Worm (Caenorhabditis elegans) whole organism, young adult: ENCODE measurements around the gene F33H12.7.
A peak's percentile ranks its signal among the peaks of the same experiment; 100 is the strongest.
"Not testable (repeated sequence)": the region's sequence is repeated elsewhere in the genome, so short reads cannot be mapped to it uniquely, and the experiment has no call there.

Experiments
- B0019.2 ChIP-seq: fragments of 200-800 bp; sonication (Bioruptor generic); conservative IDR thresholded peaks from 2 replicates; pipeline ENCODE4 v1.3.6; 2022; ENCODE audit warnings: missing genetic modification reagents, missing genetic modification characterization, missing compliant biosample characterization
- B0035.1 ChIP-seq: sonication (generic microtip); optimal IDR thresholded peaks from 2 replicates; lab custom pipeline; 2016; ENCODE audit warnings: missing genetic modification characterization, mild to moderate bottlenecking, missing compliant biosample characterization, missing genotype, missing genetic modification reagents
- C06A6.2 ChIP-seq: fragments of 200-800 bp; sonication (Bioruptor generic); conservative IDR thresholded peaks from 2 replicates; pipeline ENCODE4 v1.3.6; 2022; ENCODE audit warnings: missing genetic modification characterization, missing compliant biosample characterization
- F57C9.4 ChIP-seq: sonication (generic microtip); optimal IDR thresholded peaks from 2 replicates; lab custom pipeline; 2017; ENCODE audit warnings: mild to moderate bottlenecking, missing genetic modification characterization, missing compliant biosample characterization
- T07F8.4 ChIP-seq: sonication (generic microtip); optimal IDR thresholded peaks from 2 replicates; lab custom pipeline; 2016; ENCODE audit warnings: mild to moderate bottlenecking, missing genetic modification characterization, moderate library complexity, missing compliant biosample characterization
- attf-6 ChIP-seq: fragments of 200-800 bp; sonication (Bioruptor generic); IDR thresholded peaks from 2 replicates; pipeline ENCODE4 v1.3.6; 2022; ENCODE audit warnings: missing genetic modification reagents, missing genetic modification characterization, missing compliant biosample characterization
- ceh-100 ChIP-seq: fragments of 200-800 bp; sonication (Bioruptor generic); IDR thresholded peaks from 2 replicates; pipeline ENCODE4 v1.3.6; 2022; ENCODE audit warnings: missing genetic modification reagents, missing genetic modification characterization, missing compliant biosample characterization
- chd-7 ChIP-seq: sonication (generic microtip); optimal IDR thresholded peaks from 2 replicates; lab custom pipeline; 2016; ENCODE audit warnings: mild to moderate bottlenecking, missing genetic modification characterization, moderate library complexity, missing compliant biosample characterization
- dox-1 ChIP-seq: fragments of 200-800 bp; sonication (Bioruptor generic); IDR thresholded peaks from 2 replicates; pipeline ENCODE4 v1.3.6; 2022; ENCODE audit warnings: missing genetic modification reagents, missing genetic modification characterization, missing compliant biosample characterization
- egl-18 ChIP-seq: fragments of 200-800 bp; sonication (Bioruptor generic); IDR thresholded peaks from 2 replicates; pipeline ENCODE4 v1.3.6; 2022; ENCODE audit warnings: missing genetic modification reagents, missing genetic modification characterization, missing compliant biosample characterization
- egrh-3 ChIP-seq: fragments of 200-800 bp; sonication (Bioruptor generic); IDR thresholded peaks from 2 replicates; pipeline ENCODE4 v1.3.6; 2022; ENCODE audit warnings: missing genetic modification reagents, missing genetic modification characterization, missing compliant biosample characterization
- ekl-4 ChIP-seq: fragments of 200-800 bp; sonication (Bioruptor generic); IDR thresholded peaks from 2 replicates; pipeline ENCODE4 v1.3.6; 2022; ENCODE audit warnings: missing genetic modification reagents, missing genetic modification characterization, missing compliant biosample characterization
- fkh-3 ChIP-seq: sonication (generic microtip); optimal IDR thresholded peaks from 2 replicates; lab custom pipeline; 2016; ENCODE audit warnings: mild to moderate bottlenecking, missing genetic modification characterization, missing compliant biosample characterization
- hmg-20 ChIP-seq: fragments of 200-800 bp; sonication (Bioruptor generic); IDR thresholded peaks from 2 replicates; pipeline ENCODE4 v1.3.6; 2022; ENCODE audit warnings: missing genetic modification reagents, missing genetic modification characterization, missing compliant biosample characterization
- hsf-1 ChIP-seq: fragments of 200-800 bp; sonication (Bioruptor generic); IDR thresholded peaks from 2 replicates; pipeline ENCODE4 v1.3.6; 2022; ENCODE audit warnings: missing genetic modification reagents, missing genetic modification characterization, missing compliant biosample characterization
- lag-1 ChIP-seq: fragments of 200-800 bp; sonication (Bioruptor generic); IDR thresholded peaks from 2 replicates; pipeline ENCODE4 v1.3.6; 2022; ENCODE audit warnings: missing genetic modification reagents, missing genetic modification characterization, missing compliant biosample characterization
- lin-26 ChIP-seq: fragments of 200-800 bp; sonication (Bioruptor generic); IDR thresholded peaks from 2 replicates; pipeline ENCODE4 v1.3.6; 2022; ENCODE audit warnings: missing genetic modification reagents, missing genetic modification characterization, missing compliant biosample characterization
- madf-6 ChIP-seq: fragments of 200-800 bp; sonication (Bioruptor generic); IDR thresholded peaks from 2 replicates; pipeline ENCODE4 v1.3.6; 2022; ENCODE audit warnings: missing genetic modification reagents, missing genetic modification characterization, missing compliant biosample characterization
- mcd-1 ChIP-seq: fragments of 200-800 bp; sonication (Bioruptor generic); IDR thresholded peaks from 2 replicates; pipeline ENCODE4 v1.3.6; 2022; ENCODE audit warnings: missing genetic modification reagents, missing genetic modification characterization, missing compliant biosample characterization
- nfyb-1 ChIP-seq: fragments of 200-800 bp; sonication (Bioruptor generic); IDR thresholded peaks from 2 replicates; pipeline ENCODE4 v1.3.6; 2022; ENCODE audit warnings: missing genetic modification reagents, missing genetic modification characterization, missing compliant biosample characterization
- nhr-120 ChIP-seq: fragments of 200-800 bp; sonication (Bioruptor generic); IDR thresholded peaks from 2 replicates; pipeline ENCODE4 v1.3.6; 2022; ENCODE audit warnings: missing genetic modification characterization, missing compliant biosample characterization
- rcor-1 ChIP-seq: fragments of 200-800 bp; sonication (Bioruptor generic); IDR thresholded peaks from 2 replicates; pipeline ENCODE4 v1.3.6; 2022; ENCODE audit warnings: missing genetic modification reagents, missing genetic modification characterization, missing compliant biosample characterization
- rpc-1 ChIP-seq, 2 experiments: fragments of 150-350 bp in 1 of 2; sonication (generic microtip) in 1 of 2; optimal IDR thresholded peaks; 2 replicates each; lab custom pipeline; 2014 to 2018; ENCODE audit warnings: missing biosample characterization in 1 of 2, missing genetic modification characterization in 1 of 2, missing genetic modification reagents in 1 of 2, missing genotype in 1 of 2
- sea-2 ChIP-seq: fragments of 200-800 bp; sonication (Bioruptor generic); IDR thresholded peaks from 2 replicates; pipeline ENCODE4 v1.3.6; 2022; ENCODE audit warnings: missing genetic modification characterization, missing compliant biosample characterization
- tbx-9 ChIP-seq: sonication (generic microtip); optimal IDR thresholded peaks from 2 replicates; lab custom pipeline; 2016; ENCODE audit warnings: borderline replicate concordance, missing genetic modification characterization, inconsistent platforms, missing compliant biosample characterization
- tlf-1 ChIP-seq: fragments of 200-800 bp; sonication (Bioruptor generic); optimal IDR thresholded peaks from 2 replicates; lab custom pipeline; 2018; ENCODE audit warnings: mild to moderate bottlenecking, missing genetic modification characterization, missing compliant biosample characterization
- zfh-2 ChIP-seq: fragments of 200-800 bp; sonication (Bioruptor generic); conservative IDR thresholded peaks from 2 replicates; pipeline ENCODE4 v1.3.6; 2022; ENCODE audit warnings: missing genetic modification reagents, missing genetic modification characterization, missing compliant biosample characterization
- ztf-25 ChIP-seq: fragments of 200-800 bp; sonication (Bioruptor generic); IDR thresholded peaks from 2 replicates; pipeline ENCODE4 v1.3.6; 2022; ENCODE audit warnings: missing genetic modification reagents, missing genetic modification characterization, missing compliant biosample characterization

The F33H12.7 gene

DNA sequence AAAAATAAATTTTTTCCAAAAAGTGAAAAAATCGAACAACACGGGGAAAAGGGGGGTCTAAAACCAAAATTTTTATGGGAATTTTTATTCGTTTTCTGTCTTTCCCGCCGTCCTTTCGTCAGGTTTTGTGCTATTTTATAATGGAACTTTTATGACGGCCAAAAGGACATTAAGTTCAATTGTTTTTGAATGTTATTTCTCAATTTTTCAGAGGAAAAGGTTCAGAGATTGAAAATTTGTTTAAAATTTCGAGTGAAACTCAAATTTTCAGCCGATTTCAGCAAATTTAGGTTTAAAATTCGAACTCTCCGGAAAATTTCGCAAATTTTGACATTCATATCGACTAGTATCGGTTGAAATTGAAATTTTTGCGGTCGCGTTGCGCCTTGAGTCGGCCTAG lies 22.7 kb downstream of the F33H12.7 start, which contains the start of gene nep-18:
Gene nep-18, minus strand, starts transcription at position 101 of the 400 bp plus-strand sequence.
- no peak for TF ChIP-seq tlf-1 (GFP tag; lab: Kevin White, UChicago)

DNA sequence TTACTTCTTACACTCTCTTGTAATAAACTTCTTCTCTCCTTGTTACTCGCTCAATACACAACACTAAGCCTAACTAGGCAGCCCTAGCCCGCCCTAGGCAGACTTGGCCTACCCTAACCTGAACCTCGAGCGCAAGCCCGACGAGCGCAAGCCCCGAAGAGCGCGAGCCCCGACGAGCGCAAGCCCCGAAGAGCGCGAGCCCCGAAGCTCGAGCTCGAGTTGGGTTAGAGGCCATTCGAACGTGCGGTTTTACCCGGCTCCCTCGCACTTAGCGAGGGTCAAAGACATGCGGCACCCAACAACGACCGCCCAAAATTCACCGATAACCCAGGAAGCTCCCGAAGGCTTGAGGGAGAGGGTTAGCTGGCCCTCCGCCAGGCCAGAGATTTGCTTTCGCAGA lies 30.3 kb downstream of the F33H12.7 start:
- TF ChIP-seq sea-2 (GFP tag; lab: Robert Waterston, UW) (0 out of 2 replicates have a peak, but pooled peaks have one; percentile 60), dox-1 (GFP tag; lab: Robert Waterston, UW) (peak; percentile 34; the same call in 1 of the 2 replicates), zfh-2 (GFP tag; lab: Robert Waterston, UW) (peak; percentile 75; the same call in 1 of the 2 replicates), attf-6 (GFP tag; lab: Robert Waterston, UW) (peak; percentile 78; the same call in 1 of the 2 replicates), ztf-25 (GFP tag; lab: Robert Waterston, UW) (0 out of 2 replicates have a peak, but pooled peaks have one; percentile 42), madf-6 (GFP tag; lab: Robert Waterston, UW) (peak; percentile 43; the same call in 1 of the 2 replicates), egrh-3 (GFP tag; lab: Robert Waterston, UW) (peak; percentile 93; the same call in 1 of the 2 replicates), mcd-1 (GFP tag; lab: Robert Waterston, UW) (peak; percentile 26; the same call in 1 of the 2 replicates), lin-26 (GFP tag; lab: Robert Waterston, UW) (peak; percentile 97)
- TF ChIP-seq, all 124 proteins: peak for 9; not testable (repeated sequence) for 115

DNA sequence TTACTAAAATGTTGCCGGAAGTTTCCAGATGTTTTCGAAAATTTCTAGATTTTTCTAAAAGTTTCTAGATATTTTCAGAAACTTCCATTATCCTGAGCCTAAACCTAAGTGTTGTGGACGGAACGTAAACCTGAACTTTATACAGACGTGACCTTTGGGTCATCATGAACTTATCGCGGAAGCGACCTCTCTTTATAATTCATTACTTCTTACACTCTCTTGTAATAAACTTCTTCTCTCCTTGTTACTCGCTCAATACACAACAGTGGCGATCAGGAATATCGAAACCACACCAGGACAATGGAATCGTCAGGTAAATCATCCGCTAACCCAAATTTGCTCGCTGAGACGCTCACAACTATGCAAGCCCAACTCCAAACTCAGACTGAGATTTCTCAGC lies 33.0 kb downstream of the F33H12.7 start, which contains the start of gene K02F6.1:
Gene K02F6.1, plus strand, starts transcription at position 301 of the 400 bp plus-strand sequence.
- not testable (repeated sequence) for TF ChIP-seq rpc-1 (optimal IDR thresholded peaks at IDR 0.05; lab: Kevin White, UChicago); rpc-1 (tag; optimal IDR thresholded peaks at IDR 0.05; lab: Kevin White, UChicago); tbx-9; rcor-1 (GFP tag; lab: Robert Waterston, UW)

DNA sequence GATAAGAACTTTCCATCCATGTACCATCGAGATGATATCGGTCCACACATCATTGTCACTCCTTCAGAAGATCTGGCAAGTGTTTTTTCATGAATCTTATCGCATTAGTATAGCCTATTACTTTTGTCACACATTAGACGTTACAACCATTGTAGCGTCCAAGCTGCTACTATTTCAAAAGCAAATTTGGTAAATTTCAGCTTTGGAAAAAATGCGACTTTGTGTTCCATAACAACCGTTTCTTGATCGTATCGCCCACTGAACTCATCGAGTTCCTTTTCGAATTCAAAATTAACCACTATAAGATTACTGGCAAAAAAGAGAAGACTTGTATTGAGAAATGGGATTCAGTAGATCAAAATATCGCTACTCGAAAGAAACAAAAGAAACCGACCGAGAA lies 33.7 kb downstream of the F33H12.7 start:
- no peak for TF ChIP-seq nhr-120 (GFP tag; lab: Robert Waterston, UW)
- no peak for TF ChIP-seq B0035.1 (tag; lab: Kevin White, UChicago)
- TF ChIP-seq C06A6.2 (GFP tag; lab: Robert Waterston, UW): no peak
- TF ChIP-seq ekl-4 (GFP tag; lab: Robert Waterston, UW): no peak
- TF ChIP-seq lag-1: no peak
- no peak for TF ChIP-seq B0019.2 (GFP tag; lab: Robert Waterston, UW)
- no peak for TF ChIP-seq hmg-20
- TF ChIP-seq ceh-100 (GFP tag; lab: Robert Waterston, UW): no peak
- TF ChIP-seq chd-7 (tag; lab: Kevin White, UChicago): no peak

DNA sequence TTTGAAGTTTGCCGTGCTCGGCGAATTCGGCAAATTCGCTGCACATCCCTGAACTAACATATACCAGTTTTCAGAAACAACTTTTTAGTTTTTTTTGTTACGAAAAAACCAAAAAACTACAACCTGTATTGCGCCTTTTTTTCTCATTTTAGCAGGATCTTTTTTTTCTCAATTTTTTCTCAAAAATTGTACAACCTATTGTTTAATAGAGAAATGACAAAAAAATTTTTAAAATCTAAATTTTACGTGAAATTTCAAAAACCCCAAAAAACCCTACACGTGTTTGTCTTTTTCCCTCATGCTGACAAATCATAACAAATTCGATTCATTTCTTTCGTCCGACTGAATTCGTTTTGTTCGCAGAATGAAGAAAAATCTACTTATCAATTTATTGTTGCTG lies 40.8 kb downstream of the F33H12.7 start, which contains the start of gene K02F6.3:
Gene K02F6.3, plus strand, starts transcription at position 301 of the 400 bp plus-strand sequence.
- TF ChIP-seq fkh-3 (tag; lab: Kevin White, UChicago) (no peak), egl-18 (GFP tag; lab: Robert Waterston, UW) (no peak), T07F8.4 (no peak), lin-26 (GFP tag; lab: Robert Waterston, UW) (no peak), F57C9.4 (tag; lab: Kevin White, UChicago) (no peak), nfyb-1 (GFP tag; lab: Robert Waterston, UW) (no peak)
- TF ChIP-seq, all 124 proteins: peak for 0

DNA sequence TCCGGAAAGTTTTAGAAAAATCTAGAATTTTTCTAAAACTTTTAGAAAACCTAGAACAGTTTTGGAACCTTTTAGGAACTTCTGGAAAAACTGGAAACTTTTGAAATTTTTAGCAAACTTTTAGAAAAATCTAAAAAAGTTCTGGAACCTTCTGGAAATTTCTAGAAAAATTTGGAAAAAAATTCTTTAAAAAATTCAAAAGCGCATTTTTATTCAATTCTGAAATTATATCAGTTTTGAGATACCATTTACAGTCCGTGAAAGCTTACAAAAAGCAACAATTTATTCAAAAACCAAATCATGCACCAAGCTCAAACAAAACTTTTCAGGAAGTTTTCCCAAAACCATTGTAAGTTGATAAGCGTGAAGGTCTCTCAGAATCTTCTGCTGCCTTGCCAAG lies 48.5 kb downstream of the F33H12.7 start, which contains the start of gene K02F6.4:
Gene K02F6.4, plus strand, starts transcription at position 301 of the 400 bp plus-strand sequence.
- TF ChIP-seq T07F8.4: no peak
- TF ChIP-seq hsf-1: 0 out of 2 replicates have a peak, but pooled peaks have one; percentile 16
